Worm (Caenorhabditis elegans) whole organism, L3 larva: ENCODE results near the gene gly-4.

Experiments
- ama-1 ChIP-seq: fragments of 150-350 bp; optimal IDR thresholded peaks from 2 replicates; lab custom pipeline; 2018
- ceh-28 ChIP-seq: fragments of 150-350 bp; optimal IDR thresholded peaks from 2 replicates; lab custom pipeline; 2014; ENCODE audit warnings: missing biosample characterization, missing genetic modification reagents, missing genetic modification characterization
- ceh-9 ChIP-seq: sonication (generic microtip); optimal IDR thresholded peaks from 2 replicates; lab custom pipeline; 2018; ENCODE audit warnings: missing biosample characterization, missing genetic modification characterization
- daf-12 ChIP-seq: fragments of 150-350 bp; optimal IDR thresholded peaks from 2 replicates; lab custom pipeline; 2014; ENCODE audit warnings: missing biosample characterization, missing genetic modification reagents, missing genetic modification characterization
- egl-5 ChIP-seq: fragments of 150-350 bp; optimal IDR thresholded peaks from 2 replicates; lab custom pipeline; 2017; ENCODE audit warnings: missing biosample characterization, missing genetic modification reagents, missing genetic modification characterization, inconsistent platforms
- elt-1 ChIP-seq: fragments of 150-350 bp; optimal IDR thresholded peaks from 2 replicates; lab custom pipeline; 2014; ENCODE audit warnings: missing biosample characterization, missing genetic modification characterization
- elt-2 ChIP-seq: sonication (generic microtip); optimal IDR thresholded peaks from 2 replicates; lab custom pipeline; 2016; ENCODE audit warnings: missing genetic modification reagents, mild to moderate bottlenecking, missing genetic modification characterization, missing compliant biosample characterization
- eor-1 ChIP-seq, 2 experiments: fragments of 150-350 bp; optimal IDR thresholded peaks; 2 replicates each; lab custom pipeline; 2014 to 2018; ENCODE audit warnings: missing biosample characterization in 2 of 2, missing genetic modification characterization in 2 of 2
- fkh-10 ChIP-seq: sonication (generic microtip); optimal IDR thresholded peaks from 2 replicates; lab custom pipeline; 2017; ENCODE audit warnings: missing biosample characterization, missing genetic modification reagents, missing genetic modification characterization
- hmg-11 ChIP-seq: sonication (generic microtip); optimal IDR thresholded peaks from 2 replicates; lab custom pipeline; 2016; ENCODE audit warnings: missing genetic modification characterization, missing compliant biosample characterization
- jun-1 ChIP-seq: fragments of 150-350 bp; optimal IDR thresholded peaks from 2 replicates; lab custom pipeline; 2014; ENCODE audit warnings: missing biosample characterization, missing genetic modification reagents, missing genetic modification characterization
- lin-15B ChIP-seq: fragments of 150-350 bp; optimal IDR thresholded peaks from 2 replicates; lab custom pipeline; 2014; ENCODE audit warnings: missing biosample characterization, missing genetic modification characterization
- mdl-1 ChIP-seq: fragments of 150-350 bp; optimal IDR thresholded peaks from 2 replicates; lab custom pipeline; 2014; ENCODE audit warnings: missing biosample characterization, missing genetic modification characterization
- nfya-1 ChIP-seq: sonication (generic microtip); optimal IDR thresholded peaks from 2 replicates; lab custom pipeline; 2017; ENCODE audit warnings: missing genetic modification characterization, mild to moderate bottlenecking, missing compliant biosample characterization, antibody characterized with exemption, moderate library complexity; ENCODE audit not compliant: insufficient read depth
- nhr-12 ChIP-seq: fragments of 150-350 bp; optimal IDR thresholded peaks from 2 replicates; lab custom pipeline; 2014; ENCODE audit warnings: missing biosample characterization, missing genetic modification characterization
- nhr-25 ChIP-seq: sonication (generic microtip); optimal IDR thresholded peaks from 2 replicates; lab custom pipeline; 2017; ENCODE audit warnings: missing biosample characterization, missing genetic modification characterization
- nhr-43 ChIP-seq: sonication (generic microtip); optimal IDR thresholded peaks from 2 replicates; lab custom pipeline; 2016; ENCODE audit warnings: mild to moderate bottlenecking, missing genetic modification characterization, missing compliant biosample characterization; ENCODE audit not compliant: poor library complexity, severe bottlenecking
- nhr-67 ChIP-seq: fragments of 150-350 bp; optimal IDR thresholded peaks from 2 replicates; lab custom pipeline; 2014; ENCODE audit warnings: missing biosample characterization, missing genetic modification characterization
- nhr-76 ChIP-seq: fragments of 150-350 bp; sonication (generic microtip); optimal IDR thresholded peaks from 5 replicates; lab custom pipeline; 2014; ENCODE audit warnings: missing biosample characterization, missing genetic modification characterization
- pha-4 ChIP-seq: fragments of 150-350 bp; optimal IDR thresholded peaks from 2 replicates; lab custom pipeline; 2014; ENCODE audit warnings: missing biosample characterization, missing genetic modification reagents, missing genetic modification characterization
- snpc-4 ChIP-seq: fragments of 150-350 bp; optimal IDR thresholded peaks from 2 replicates; lab custom pipeline; 2014; ENCODE audit warnings: missing biosample characterization, missing genetic modification characterization
- zag-1 ChIP-seq: fragments of 150-350 bp; optimal IDR thresholded peaks from 2 replicates; lab custom pipeline; 2014; ENCODE audit warnings: missing biosample characterization, missing genetic modification characterization
- ztf-4 ChIP-seq: fragments of 150-350 bp; optimal IDR thresholded peaks from 2 replicates; lab custom pipeline; 2014; ENCODE audit warnings: missing biosample characterization, missing genetic modification characterization

The gly-4 gene

ce11 chrV:19915973-19916605 is 20.9 kb upstream of the gly-4 start, which contains the start of the genes chk-2 and Y60A3A.19:
chk-2 (minus strand) TSS chrV:19916023.
Y60A3A.19 (plus strand) TSS chrV:19916555.
- no peak for TF ChIP-seq snpc-4 (tag; lab: Kevin White, UChicago)
- TF ChIP-seq nhr-25 (tag; lab: Kevin White, UChicago) = no peak
- no peak for TF ChIP-seq elt-2 (tag; lab: Kevin White, UChicago)
- no peak for TF ChIP-seq lin-15B (tag; lab: Kevin White, UChicago)
- TF ChIP-seq eor-1 (tag; optimal IDR thresholded peaks at IDR 0.05; lab: Kevin White, UChicago) = no peak
- no peak for TF ChIP-seq nfya-1
- no peak for TF ChIP-seq nhr-43
- TF ChIP-seq daf-12 (tag; lab: Kevin White, UChicago) = no peak
- TF ChIP-seq nhr-12 (tag; lab: Kevin White, UChicago) = no peak

ce11 chrV:19909435-19909834 is 14.3 kb upstream of the gly-4 start:
- peak; percentile 70 for TF ChIP-seq ceh-28 (tag; lab: Kevin White, UChicago)
- TF ChIP-seq, all 47 proteins: peak for 1; not testable (repeated sequence) for 46

ce11 chrV:19908854-19909253 is 13.7 kb upstream of the gly-4 start:
- TF ChIP-seq egl-5 (tag; lab: Kevin White, UChicago) (no peak), nfya-1 (peak; percentile 22), elt-1 (tag; lab: Kevin White, UChicago) (no peak), pha-4 (peak; percentile 20), hmg-11 (tag; lab: Kevin White, UChicago) (peak; percentile 43), ceh-28 (tag; lab: Kevin White, UChicago) (no peak), mdl-1 (tag; lab: Kevin White, UChicago) (no peak), nhr-76 (tag; lab: Kevin White, UChicago) (no peak), ztf-4 (tag; lab: Kevin White, UChicago) (no peak), nhr-67 (tag; lab: Kevin White, UChicago) (no peak)
- TF ChIP-seq, all 47 proteins: peak for 3

- TF ChIP-seq ceh-28 (tag; lab: Kevin White, UChicago) (peak; percentile 91), fkh-10 (GFP tag; lab: Kevin White, UChicago) (no peak), zag-1 (no peak), nhr-12 (tag; lab: Kevin White, UChicago) (no peak), nhr-43 (no peak)
- TF ChIP-seq, all 47 proteins: peak for 1
These were observed 12.2 kb upstream of the gly-4 start, which contains the start of gene fars-2 for ce11 chrV:19907365-19907764. fars-2 (minus strand) TSS chrV:19907434.

- TF ChIP-seq jun-1 (tag; lab: Kevin White, UChicago) = no peak
- TF ChIP-seq ceh-28 (tag; lab: Kevin White, UChicago) = peak; percentile 82
These were observed 10.8 kb upstream of the gly-4 start for ce11 chrV:19905988-19906387.

ce11 chrV:19904790-19905189 is 9.6 kb upstream of the gly-4 start:
- TF ChIP-seq elt-1 (tag; lab: Kevin White, UChicago) = no peak
- peak; percentile 92 for TF ChIP-seq ceh-28 (tag; lab: Kevin White, UChicago)

- peak; percentile 87 for TF ChIP-seq ceh-28 (tag; lab: Kevin White, UChicago)
- TF ChIP-seq nhr-43 = no peak
- TF ChIP-seq ama-1 (lab: Kevin White, UChicago) = no peak
These were observed 6.7 kb upstream of the gly-4 start for ce11 chrV:19901826-19902225.

- TF ChIP-seq ceh-9 (tag; lab: Kevin White, UChicago) = no peak
- TF ChIP-seq, all 47 proteins: peak for 0
These were observed 4.0 kb upstream of the gly-4 start, which contains the start of gene Y116F11B.14 for ce11 chrV:19899167-19899566. Y116F11B.14 (plus strand) TSS chrV:19899467.

- TF ChIP-seq daf-12 (tag; lab: Kevin White, UChicago) (no peak), elt-2 (tag; lab: Kevin White, UChicago) (peak; percentile 75)
These were observed 2.8 kb upstream of the gly-4 start for ce11 chrV:19897982-19898381.
